Worm (Caenorhabditis elegans) whole organism, L2 larva: ENCODE results near the gene asm-1.
A peak's percentile ranks its signal among the peaks of the same experiment; 100 is the strongest.

Experiments used
- nhr-6 ChIP-seq: fragments of 150-350 bp; optimal IDR thresholded peaks from 2 replicates; lab custom pipeline; 2014; ENCODE audit warnings: missing biosample characterization, missing genetic modification characterization
- ztf-4 ChIP-seq: fragments of 150-350 bp; optimal IDR thresholded peaks from 2 replicates; lab custom pipeline; 2014; ENCODE audit warnings: missing biosample characterization, missing genetic modification characterization

DNA sequence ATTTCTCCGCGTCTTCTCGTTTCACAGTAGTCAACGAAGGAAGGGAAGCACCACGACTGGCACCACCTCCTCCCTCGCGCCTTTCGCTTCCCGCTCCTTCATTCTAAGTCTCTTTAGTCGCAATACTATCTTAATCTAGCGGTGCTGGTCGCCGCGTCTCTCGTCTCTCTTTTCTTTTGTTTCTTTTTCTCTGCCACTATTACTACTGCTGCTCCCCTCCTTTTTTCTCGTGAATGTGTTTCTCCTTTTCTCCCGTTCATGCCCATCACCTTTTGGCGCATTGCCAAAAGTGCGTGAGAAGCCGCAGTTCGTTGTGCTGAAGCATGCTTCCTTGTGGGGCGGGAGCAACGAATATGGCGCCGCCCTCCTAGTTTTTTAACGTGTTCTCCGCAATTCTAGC, 16.6 kb downstream of the asm-1 start:
- TF ChIP-seq ztf-4 (tag; lab: Kevin White, UChicago) (peak; percentile 61), nhr-6 (no peak)
